Worm (Caenorhabditis elegans): ENCODE measurements around the gene Y50E8A.2.
"Not testable (repeated sequence)": the region's sequence is repeated elsewhere in the genome, so short reads cannot be mapped to it uniquely, and the experiment has no call there.

- TF ChIP-seq T07F8.4 (tag; optimal IDR thresholded peaks at IDR 0.05); attf-3 (GFP tag; conservative IDR thresholded peaks at IDR 0.05); K12H6.12 (tag; optimal IDR thresholded peaks at IDR 0.05); lin-40 (tag; optimal IDR thresholded peaks at IDR 0.05); B0261.1 (tag; optimal IDR thresholded peaks at IDR 0.05): not testable (repeated sequence)
Measured at ce11 chrV:14750357-14750756, 21.7 kb upstream of the Y50E8A.2 start, which contains the start of gene nspa-10.
